Worm (Caenorhabditis elegans): ENCODE results near the gene C48D5.3.

C48D5.3 gene

ce11 chrIII:3541539-3541938 lies 40.0 kb downstream of the C48D5.3 start, which contains the start of gene ben-1:
ben-1 (minus strand) TSS chrIII:3541639.
- no peak for TF ChIP-seq sox-4 (tag; optimal IDR thresholded peaks at IDR 0.05)
- TF ChIP-seq elt-4 (tag; optimal IDR thresholded peaks at IDR 0.05), result no peak
- TF ChIP-seq ceh-30 (tag; optimal IDR thresholded peaks at IDR 0.05), result no peak

- TF ChIP-seq madf-2 (tag; optimal IDR thresholded peaks at IDR 0.05) (no peak), C08G9.2 (tag; optimal IDR thresholded peaks at IDR 0.05) (no peak), ama-1 (optimal IDR thresholded peaks at IDR 0.05) (no peak), ceh-45 (GFP tag; IDR thresholded peaks at IDR 0.05) (no peak), ref-2 (tag; optimal IDR thresholded peaks at IDR 0.05) (no peak), ets-4 (tag; optimal IDR thresholded peaks at IDR 0.05) (no peak), ttx-3 (tag; optimal IDR thresholded peaks at IDR 0.05) (no peak), ceh-30 (tag; optimal IDR thresholded peaks at IDR 0.05) (no peak), sox-2 (GFP tag; IDR thresholded peaks at IDR 0.05) (no peak), lim-6 (tag; optimal IDR thresholded peaks at IDR 0.05) (no peak), tbx-7 (tag; optimal IDR thresholded peaks at IDR 0.05) (no peak)
Observed at ce11 chrIII:3541093-3541492, 40.4 kb downstream of the C48D5.3 start.

- TF ChIP-seq elt-4 (tag; optimal IDR thresholded peaks at IDR 0.05), result no peak
- peak; percentile 14 for TF ChIP-seq ztf-16 (tag; optimal IDR thresholded peaks at IDR 0.05)
- no peak for TF ChIP-seq dmd-4 (tag; optimal IDR thresholded peaks at IDR 0.05; ENCODE audit: borderline replicate concordance)
- peak; percentile 68 for TF ChIP-seq elt-2 (tag; optimal IDR thresholded peaks at IDR 0.05)
- peak; percentile 60 for TF ChIP-seq ets-4 (tag; optimal IDR thresholded peaks at IDR 0.05)
- TF ChIP-seq pha-2 (tag; optimal IDR thresholded peaks at IDR 0.05), result no peak
- TF ChIP-seq ahr-1 (tag; optimal IDR thresholded peaks at IDR 0.05), result no peak
- peak; percentile 62 for TF ChIP-seq ceh-2 (tag; optimal IDR thresholded peaks at IDR 0.05)
- TF ChIP-seq npax-4 (tag; optimal IDR thresholded peaks at IDR 0.05), result no peak
- no peak for TF ChIP-seq hlh-6 (tag; optimal IDR thresholded peaks at IDR 0.05)
- no peak for TF ChIP-seq K02D7.2 (tag; optimal IDR thresholded peaks at IDR 0.05)
- TF ChIP-seq fax-1 (tag; optimal IDR thresholded peaks at IDR 0.05), result peak; percentile 66
- no peak for TF ChIP-seq Y22D7AL.16 (tag; optimal IDR thresholded peaks at IDR 0.05)
- TF ChIP-seq pag-3 (tag; optimal IDR thresholded peaks at IDR 0.05; ENCODE audit: borderline replicate concordance), result no peak
- TF ChIP-seq dve-1 (tag; optimal IDR thresholded peaks at IDR 0.05), result no peak
- TF ChIP-seq unc-42 (tag; optimal IDR thresholded peaks at IDR 0.05), result no peak
- no peak for TF ChIP-seq madf-2 (tag; optimal IDR thresholded peaks at IDR 0.05)
- TF ChIP-seq hlh-30 (tag; optimal IDR thresholded peaks at IDR 0.05; ENCODE audit: insufficient read depth), result no peak
- no peak for TF ChIP-seq ceh-30 (tag; optimal IDR thresholded peaks at IDR 0.05)
- TF ChIP-seq odd-2 (tag; optimal IDR thresholded peaks at IDR 0.05), result no peak
- peak; percentile 60 for TF ChIP-seq ref-2 (tag; optimal IDR thresholded peaks at IDR 0.05)
- TF ChIP-seq pqm-1 (tag; optimal IDR thresholded peaks at IDR 0.05), result no peak
- no peak for TF ChIP-seq ceh-24 (tag; optimal IDR thresholded peaks at IDR 0.05)
- TF ChIP-seq sox-2 (GFP tag; IDR thresholded peaks at IDR 0.05), result no peak
- no peak for TF ChIP-seq K09A11.1 (tag; optimal IDR thresholded peaks at IDR 0.05; ENCODE audit: insufficient read depth)
- no peak for TF ChIP-seq C38D4.7 (GFP tag; optimal IDR thresholded peaks at IDR 0.05)
- no peak for TF ChIP-seq pha-4 (tag; optimal IDR thresholded peaks at IDR 0.05)
- TF ChIP-seq ceh-18 (tag; optimal IDR thresholded peaks at IDR 0.05), result peak; percentile 1
- TF ChIP-seq ceh-22 (tag; optimal IDR thresholded peaks at IDR 0.05), result no peak
- TF ChIP-seq ceh-48 (tag; optimal IDR thresholded peaks at IDR 0.05), result no peak
- no peak for TF ChIP-seq unc-55 (GFP tag; optimal IDR thresholded peaks at IDR 0.05)
- no peak for TF ChIP-seq hlh-13 (GFP tag; optimal IDR thresholded peaks at IDR 0.05)
- no peak for TF ChIP-seq sdc-2 (tag; optimal IDR thresholded peaks at IDR 0.05)
- TF ChIP-seq eyg-1 (tag; optimal IDR thresholded peaks at IDR 0.05), result no peak
- no peak for TF ChIP-seq sox-4 (tag; optimal IDR thresholded peaks at IDR 0.05)
- TF ChIP-seq zip-5 (tag; optimal IDR thresholded peaks at IDR 0.05), result peak; percentile 64
- no peak for TF ChIP-seq ama-1 (optimal IDR thresholded peaks at IDR 0.05)
- no peak for TF ChIP-seq pax-1 (tag; optimal IDR thresholded peaks at IDR 0.05)
- no peak for TF ChIP-seq hlh-15 (tag; optimal IDR thresholded peaks at IDR 0.05)
- TF ChIP-seq gmeb-2 (tag; optimal IDR thresholded peaks at IDR 0.05), result no peak
- no peak for TF ChIP-seq ceh-34 (tag; optimal IDR thresholded peaks at IDR 0.05)
- TF ChIP-seq tbx-2 (tag; optimal IDR thresholded peaks at IDR 0.05), result peak; percentile 89
- no peak for TF ChIP-seq nhr-11 (tag; optimal IDR thresholded peaks at IDR 0.05)
- TF ChIP-seq ttx-3 (tag; optimal IDR thresholded peaks at IDR 0.05), result peak; percentile 15
- TF ChIP-seq unc-86 (tag; optimal IDR thresholded peaks at IDR 0.05), result no peak
Observed at ce11 chrIII:3540424-3540823, 41.1 kb downstream of the C48D5.3 start.

Measured in whole organism, late embryonic.